Worm (Caenorhabditis elegans) whole organism, late embryonic: Measurements from ENCODE around the gene twk-10.

Experiments used
- K02D7.2 ChIP-seq: sonication (generic microtip); optimal IDR thresholded peaks from 2 replicates; lab custom pipeline; 2017; ENCODE audit warnings: mild to moderate bottlenecking, missing genetic modification characterization, missing compliant biosample characterization
- ama-1 ChIP-seq: fragments of 150-350 bp; optimal IDR thresholded peaks from 2 replicates; lab custom pipeline; 2014
- hlh-30 ChIP-seq: sonication (generic microtip); optimal IDR thresholded peaks from 2 replicates; lab custom pipeline; 2017; ENCODE audit warnings: antibody characterized with exemption, missing genetic modification characterization, missing compliant biosample characterization; ENCODE audit not compliant: insufficient read depth
- nhr-11 ChIP-seq: fragments of 150-350 bp; optimal IDR thresholded peaks from 2 replicates; lab custom pipeline; 2014; ENCODE audit warnings: missing biosample characterization, missing genetic modification characterization
- odd-2 ChIP-seq: sonication (generic microtip); optimal IDR thresholded peaks from 2 replicates; lab custom pipeline; 2017; ENCODE audit warnings: antibody characterized with exemption, mild to moderate bottlenecking, missing genetic modification characterization, missing compliant biosample characterization
- pag-3 ChIP-seq: sonication (generic microtip); optimal IDR thresholded peaks from 2 replicates; lab custom pipeline; 2016; ENCODE audit warnings: missing compliant biosample characterization, missing genetic modification characterization, borderline replicate concordance
- pat-9 ChIP-seq: fragments of 200-800 bp; sonication (Bioruptor generic); optimal IDR thresholded peaks from 2 replicates; lab custom pipeline; 2018; ENCODE audit warnings: mild to moderate bottlenecking, missing genetic modification characterization, moderate library complexity, missing compliant biosample characterization
- pha-4 ChIP-seq: fragments of 150-350 bp; optimal IDR thresholded peaks from 2 replicates; lab custom pipeline; 2018; ENCODE audit warnings: missing biosample characterization, missing genetic modification reagents, missing genetic modification characterization
- zip-5 ChIP-seq: sonication (generic microtip); optimal IDR thresholded peaks from 2 replicates; lab custom pipeline; 2016; ENCODE audit warnings: missing genetic modification characterization, missing compliant biosample characterization

ce11 chrV:6538323-6538722 lies 13.8 kb upstream of the twk-10 start:
- TF ChIP-seq ama-1 (lab: Kevin White, UChicago): no peak
- TF ChIP-seq nhr-11: no peak
- TF ChIP-seq odd-2 (tag; lab: Kevin White, UChicago): no peak
- no peak for TF ChIP-seq zip-5 (tag; lab: Kevin White, UChicago)
- TF ChIP-seq pat-9 (tag; lab: Kevin White, UChicago): no peak
- no peak for TF ChIP-seq pha-4 (tag; lab: Kevin White, UChicago)
- TF ChIP-seq K02D7.2 (tag; lab: Kevin White, UChicago): no peak
- no peak for TF ChIP-seq hlh-30 (tag; lab: Kevin White, UChicago)
- no peak for TF ChIP-seq pag-3 (tag; lab: Kevin White, UChicago)
